Worm (Caenorhabditis elegans) whole organism, mixed stage, embryonic: Measurements from ENCODE around the gene taf-12.

ENCODE experiments used
- cnd-1 ChIP-seq: fragments of 200-800 bp; sonication (Bioruptor generic); optimal IDR thresholded peaks from 2 replicates; lab custom pipeline; 2018; ENCODE audit warnings: mild to moderate bottlenecking, missing genetic modification characterization, missing compliant biosample characterization
- lsy-2 ChIP-seq: fragments of 150-350 bp; optimal IDR thresholded peaks from 2 replicates; lab custom pipeline; 2014; ENCODE audit warnings: missing biosample characterization, missing genetic modification characterization
- nhr-2 ChIP-seq: fragments of 150-350 bp; optimal IDR thresholded peaks from 2 replicates; lab custom pipeline; 2014; ENCODE audit warnings: missing biosample characterization, missing genetic modification characterization
- nhr-237 ChIP-seq: fragments of 150-350 bp; optimal IDR thresholded peaks from 2 replicates; lab custom pipeline; 2014; ENCODE audit warnings: missing biosample characterization, missing genetic modification characterization
- nhr-76 ChIP-seq: sonication (generic microtip); optimal IDR thresholded peaks from 2 replicates; lab custom pipeline; 2017; ENCODE audit warnings: missing biosample characterization, missing genetic modification characterization
- snpc-4 ChIP-seq: fragments of 150-350 bp; optimal IDR thresholded peaks from 2 replicates; lab custom pipeline; 2014; ENCODE audit warnings: missing biosample characterization, missing genetic modification characterization
- sptf-1 ChIP-seq: sonication (generic microtip); optimal IDR thresholded peaks from 2 replicates; lab custom pipeline; 2017; ENCODE audit warnings: mild to moderate bottlenecking, missing genetic modification characterization, moderate library complexity, missing compliant biosample characterization
- unc-39 ChIP-seq: fragments of 150-350 bp; optimal IDR thresholded peaks from 2 replicates; lab custom pipeline; 2014; ENCODE audit warnings: missing biosample characterization, missing genetic modification characterization
- unc-62 ChIP-seq: fragments of 150-350 bp; optimal IDR thresholded peaks from 2 replicates; lab custom pipeline; 2014; ENCODE audit warnings: missing biosample characterization, missing genetic modification reagents, missing genetic modification characterization

- TF ChIP-seq nhr-237 (tag; lab: Kevin White, UChicago) (no peak), snpc-4 (tag; lab: Kevin White, UChicago) (no peak), nhr-76 (tag; lab: Kevin White, UChicago) (no peak), unc-39 (no peak), sptf-1 (tag; lab: Kevin White, UChicago) (no peak), nhr-2 (no peak), cnd-1 (tag; lab: Kevin White, UChicago) (no peak), unc-62 (GFP tag; lab: Kevin White, UChicago) (no peak), lsy-2 (no peak)
Observed at ce11 chrIII:11836734-11837133, 32.3 kb downstream of the taf-12 start.
